Worm (Caenorhabditis elegans): ENCODE results near the gene srlf-35.

DNA sequence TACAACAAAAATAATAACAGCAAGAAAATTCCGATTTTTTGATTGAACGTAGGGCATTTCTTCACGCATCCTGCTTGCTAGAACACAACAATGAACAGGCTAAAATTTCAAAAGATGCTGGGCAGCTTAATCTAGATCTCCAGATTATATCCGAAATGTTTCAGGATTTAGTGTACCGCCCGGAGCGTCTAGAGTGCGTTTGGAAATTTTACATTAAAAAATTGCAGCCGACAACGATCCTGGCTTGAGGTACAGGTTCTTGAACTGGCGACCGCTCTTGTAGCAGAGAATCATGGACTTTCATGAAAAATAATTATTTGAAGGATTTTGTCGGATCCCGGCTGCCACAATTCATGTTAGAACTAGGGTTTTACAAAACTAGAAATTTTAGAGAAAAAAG lies 44.2 kb downstream of the srlf-35 start, which contains the start of gene C14C6.6:
- TF ChIP-seq nhr-28 (tag; optimal IDR thresholded peaks at IDR 0.05) (no peak), F16B12.6 (tag; optimal IDR thresholded peaks at IDR 0.05) (no peak), nhr-12 (tag; optimal IDR thresholded peaks at IDR 0.05) (no peak), sox-4 (tag; optimal IDR thresholded peaks at IDR 0.05) (no peak), nhr-237 (tag; optimal IDR thresholded peaks at IDR 0.05) (no peak), nhr-90 (tag; optimal IDR thresholded peaks at IDR 0.05; ENCODE audit: poor library complexity) (no peak)

Data from whole organism, L1 larva.